Fruit fly (Drosophila melanogaster): ENCODE results near the gene CG14315.
A peak's percentile ranks its signal among the peaks of the same experiment; 100 is the strongest.

Gene CG14315

DNA sequence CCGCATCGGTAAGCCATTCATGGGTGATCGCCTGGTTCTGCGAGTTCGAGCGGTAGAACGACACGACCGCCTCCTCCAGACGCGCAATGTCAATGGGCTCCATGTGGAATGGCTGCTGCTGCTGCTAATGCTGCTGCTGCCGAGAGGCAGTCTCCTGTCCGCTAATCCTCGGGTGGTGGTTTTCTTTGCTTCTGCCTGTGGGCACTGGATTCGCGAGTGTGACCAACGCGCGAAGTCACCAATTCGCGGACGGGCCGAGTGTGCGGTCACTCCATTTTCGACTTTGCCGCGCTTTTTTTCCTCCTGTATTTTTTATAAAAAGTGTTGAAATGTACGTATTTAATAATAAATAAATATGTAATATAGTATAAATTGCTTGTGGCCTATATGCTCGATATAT is 24.7 kb downstream of the CG14315 start, which contains the start of gene cdm (continued):
- TF ChIP-seq CG3407 (GFP tag; optimal IDR thresholded peaks at IDR 0.05) (no peak), E2f1 (GFP tag; IDR thresholded peaks at IDR 0.05) (peak; percentile 71; the same call in 1 of the 2 replicates), grn (GFP tag; optimal IDR thresholded peaks at IDR 0.05) (no peak), gcm2 (GFP tag; optimal IDR thresholded peaks at IDR 0.05) (no peak), CG11695 (GFP tag; IDR thresholded peaks at IDR 0.05) (no peak), ssp (GFP tag; IDR thresholded peaks at IDR 0.05) (no peak), fd96Cb (tag; optimal IDR thresholded peaks at IDR 0.05) (no peak), fru (optimal IDR thresholded peaks at IDR 0.05) (no peak), CG2678 (tag; optimal IDR thresholded peaks at IDR 0.05) (no peak), Dp (GFP tag; optimal IDR thresholded peaks at IDR 0.05) (peak; percentile 82), CG6683 (GFP tag; optimal IDR thresholded peaks at IDR 0.05) (no peak), NfI (GFP tag; optimal IDR thresholded peaks at IDR 0.05) (no peak), Optix (GFP tag; IDR thresholded peaks at IDR 0.05) (no peak), CG2199 (GFP tag; IDR thresholded peaks at IDR 0.05) (0 out of 3 replicates have a peak, but pooled peaks have one; percentile 37), Dbx (GFP tag; IDR thresholded peaks at IDR 0.05) (no peak), MBD-R2 (GFP tag; IDR thresholded peaks at IDR 0.05) (peak; percentile 87), en (GFP tag; optimal IDR thresholded peaks at IDR 0.05) (no peak), ranshi (GFP tag; IDR thresholded peaks at IDR 0.05) (no peak), CG13775 (GFP tag; optimal IDR thresholded peaks at IDR 0.05) (no peak), scrt (GFP tag; optimal IDR thresholded peaks at IDR 0.05) (no peak), tgo (GFP tag; IDR thresholded peaks at IDR 0.05) (no peak), sisA (GFP tag; IDR thresholded peaks at IDR 0.05) (no peak), bigmax (GFP tag; optimal IDR thresholded peaks at IDR 0.05) (no peak), Vsx1 (GFP tag; optimal IDR thresholded peaks at IDR 0.05) (no peak), C15 (GFP tag; IDR thresholded peaks at IDR 0.05) (no peak), psq (GFP tag; optimal IDR thresholded peaks at IDR 0.05) (no peak), esg (GFP tag; conservative IDR thresholded peaks at IDR 0.05) (no peak), pb (GFP tag; optimal IDR thresholded peaks at IDR 0.05) (no peak), gce (GFP tag; IDR thresholded peaks at IDR 0.05) (no peak), bbx (GFP tag; IDR thresholded peaks at IDR 0.05; ENCODE audit: partially characterized antibody) (peak; percentile 16; the same call in 1 of the 2 replicates), CG8359 (GFP tag; optimal IDR thresholded peaks at IDR 0.05; ENCODE audit: borderline replicate concordance) (no peak), tll (GFP tag; optimal IDR thresholded peaks at IDR 0.05) (no peak), HmgZ (tag; optimal IDR thresholded peaks at IDR 0.05) (peak; percentile 4), z (GFP tag; IDR thresholded peaks at IDR 0.05) (0 out of 3 replicates have a peak, but pooled peaks have one; percentile 35), ken (GFP tag; IDR thresholded peaks at IDR 0.05) (0 out of 3 replicates have a peak, but pooled peaks have one; percentile 32), Med (GFP tag) (peak; percentile 80), CG9876 (GFP tag; optimal IDR thresholded peaks at IDR 0.05) (no peak), CG15479 (GFP tag; optimal IDR thresholded peaks at IDR 0.05) (no peak), eyg (GFP tag; optimal IDR thresholded peaks at IDR 0.05) (no peak), chn (GFP tag; optimal IDR thresholded peaks at IDR 0.05) (no peak), otp (GFP tag; IDR thresholded peaks at IDR 0.05) (no peak), bsh (GFP tag; optimal IDR thresholded peaks at IDR 0.05) (no peak), CG15514 (GFP tag; optimal IDR thresholded peaks at IDR 0.05) (peak; percentile 80), vvl (GFP tag; IDR thresholded peaks at IDR 0.05) (no peak), CG16815 (GFP tag; optimal IDR thresholded peaks at IDR 0.05) (no peak), Aef1 (GFP tag; IDR thresholded peaks at IDR 0.05) (no peak), CG11398 (GFP tag; optimal IDR thresholded peaks at IDR 0.05) (no peak), CG3838 (GFP tag; optimal IDR thresholded peaks at IDR 0.05) (no peak), CG31224 (GFP tag; IDR thresholded peaks at IDR 0.05) (no peak), fd3F (GFP tag; optimal IDR thresholded peaks at IDR 0.05) (no peak), sc (optimal IDR thresholded peaks at IDR 0.05) (no peak), sc (GFP tag; optimal IDR thresholded peaks at IDR 0.05) (no peak), CG11247 (GFP tag; IDR thresholded peaks at IDR 0.05) (no peak)

Data from whole organism, embryonic.